Worm (Caenorhabditis elegans) whole organism, early embryonic: ENCODE data around the gene K02B2.6.

Source experiments
- ama-1 ChIP-seq: fragments of 150-350 bp; optimal IDR thresholded peaks from 2 replicates; lab custom pipeline; 2014
- ceh-13 ChIP-seq: fragments of 200-800 bp; sonication (Bioruptor generic); optimal IDR thresholded peaks from 2 replicates; lab custom pipeline; 2018; ENCODE audit warnings: mild to moderate bottlenecking, missing genetic modification characterization, missing compliant biosample characterization
- ceh-36 ChIP-seq: sonication (generic microtip); optimal IDR thresholded peaks from 2 replicates; lab custom pipeline; 2016; ENCODE audit warnings: missing genetic modification characterization, inconsistent platforms, missing compliant biosample characterization
- flt-1 ChIP-seq: fragments of 200-800 bp; sonication (Bioruptor generic); IDR thresholded peaks from 2 replicates; pipeline ENCODE4 v1.3.6; 2022; ENCODE audit warnings: missing genetic modification characterization, missing compliant biosample characterization
- hnd-1 ChIP-seq: sonication (generic microtip); optimal IDR thresholded peaks from 2 replicates; lab custom pipeline; 2016; ENCODE audit warnings: missing genetic modification characterization, missing compliant biosample characterization
- pes-1 ChIP-seq: fragments of 200-800 bp; sonication (Bioruptor generic); IDR thresholded peaks from 2 replicates; pipeline ENCODE4 v1.3.6; 2022; ENCODE audit warnings: missing genetic modification reagents, missing genetic modification characterization, missing compliant biosample characterization
- scrt-1 ChIP-seq: fragments of 200-800 bp; sonication (Bioruptor generic); IDR thresholded peaks from 2 replicates; pipeline ENCODE4 v1.3.6; 2022; ENCODE audit warnings: missing genetic modification characterization, missing compliant biosample characterization
- tbx-11 ChIP-seq: fragments of 200-800 bp; sonication (Bioruptor generic); IDR thresholded peaks from 2 replicates; pipeline ENCODE4 v1.3.6; 2022; ENCODE audit warnings: missing genetic modification characterization, missing compliant biosample characterization
- tra-4 ChIP-seq: sonication (generic microtip); optimal IDR thresholded peaks from 2 replicates; lab custom pipeline; 2017; ENCODE audit warnings: missing genetic modification characterization, missing compliant biosample characterization

DNA sequence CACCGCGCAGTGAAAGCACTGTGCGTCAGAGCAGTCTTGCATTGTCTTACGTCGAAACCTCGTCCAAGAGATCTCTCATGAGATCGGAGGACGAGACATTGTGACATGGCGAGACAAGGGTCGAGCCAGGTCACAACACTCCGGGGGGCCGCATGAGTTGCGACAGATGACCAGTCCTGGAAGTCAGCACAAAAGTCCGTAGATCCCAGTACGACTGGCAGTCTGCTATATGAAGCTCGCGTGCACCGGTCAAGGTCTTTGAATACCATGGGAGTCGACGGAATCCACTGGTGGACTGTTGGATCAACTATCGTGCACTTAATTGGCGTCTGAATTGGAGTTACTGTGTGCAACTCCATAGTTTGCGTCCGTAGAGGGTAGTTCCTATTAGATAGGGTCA lies 43.6 kb upstream of the K02B2.6 start:
- TF ChIP-seq scrt-1 (GFP tag; lab: Robert Waterston, UW) (no peak), tbx-11 (GFP tag; lab: Robert Waterston, UW) (no peak), ceh-36 (tag; lab: Kevin White, UChicago) (no peak), pes-1 (GFP tag; lab: Robert Waterston, UW) (no peak), tra-4 (tag; lab: Kevin White, UChicago) (no peak), ama-1 (lab: Kevin White, UChicago) (no peak), hnd-1 (tag; lab: Kevin White, UChicago) (no peak), ceh-13 (GFP tag; lab: Kevin White, UChicago) (no peak), flt-1 (GFP tag; lab: Robert Waterston, UW) (no peak)
